Worm (Caenorhabditis elegans) whole organism, L4 larva: ENCODE measurements around the gene Y73B6BL.288.
A peak's percentile ranks its signal among the peaks of the same experiment; 100 is the strongest.

Source experiments
- ama-1 ChIP-seq: fragments of 150-350 bp; optimal IDR thresholded peaks from 2 replicates; lab custom pipeline; 2014; ENCODE audit warnings: inconsistent platforms, mixed read lengths
- dmd-6 ChIP-seq: fragments of 200-800 bp; sonication (Bioruptor generic); IDR thresholded peaks from 2 replicates; pipeline ENCODE4 v1.3.6; 2022; ENCODE audit warnings: missing genetic modification reagents, missing genetic modification characterization, missing compliant biosample characterization
- nhr-11 ChIP-seq: fragments of 150-350 bp; optimal IDR thresholded peaks from 2 replicates; lab custom pipeline; 2014; ENCODE audit warnings: missing biosample characterization, missing genetic modification characterization
- nhr-237 ChIP-seq: sonication (generic microtip); optimal IDR thresholded peaks from 2 replicates; lab custom pipeline; 2017; ENCODE audit warnings: missing biosample characterization, missing genetic modification characterization
- skn-1 ChIP-seq: fragments of 150-350 bp; optimal IDR thresholded peaks from 2 replicates; lab custom pipeline; 2014; ENCODE audit warnings: missing biosample characterization, missing genetic modification characterization
- unc-130 ChIP-seq: sonication (generic microtip); optimal IDR thresholded peaks from 2 replicates; lab custom pipeline; 2016; ENCODE audit warnings: missing genetic modification reagents, missing genetic modification characterization, missing compliant biosample characterization

DNA sequence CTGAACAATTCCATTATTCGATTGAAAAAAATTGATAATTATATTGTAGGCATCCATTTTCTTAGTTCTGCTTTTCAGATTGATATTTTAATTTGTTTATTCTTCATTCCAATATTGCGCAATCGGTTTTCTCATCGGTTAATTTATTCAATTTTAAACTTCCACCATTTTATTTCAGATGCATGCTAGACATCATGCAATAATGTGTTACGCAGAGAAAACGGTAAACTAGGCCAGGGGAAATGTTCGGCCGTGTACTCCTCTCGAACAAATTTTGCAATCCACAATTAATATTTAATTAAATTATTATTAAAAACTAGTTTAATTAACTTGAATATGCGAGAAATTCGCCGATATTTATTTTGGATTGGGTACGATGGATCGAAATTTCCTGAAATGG, 20.7 kb downstream of the Y73B6BL.288 start, which contains the start of gene Y73B6BL.29:
- no peak for TF ChIP-seq ama-1 (lab: Kevin White, UChicago)
- TF ChIP-seq nhr-11 (tag; lab: Kevin White, UChicago): no peak
- TF ChIP-seq nhr-237 (tag; lab: Kevin White, UChicago): no peak
- peak; percentile 78 for TF ChIP-seq dmd-6 (GFP tag; lab: Robert Waterston, UW)
- TF ChIP-seq skn-1 (tag; lab: Kevin White, UChicago): no peak
- TF ChIP-seq unc-130 (GFP tag; lab: Kevin White, UChicago): peak; percentile 95
